Worm (Caenorhabditis elegans): ENCODE results near the gene fcmt-1.

fcmt-1 gene

ce11 chrII:11690868-11691267 lies 18.5 kb downstream of the fcmt-1 start:
- no peak for TF ChIP-seq sma-3 (GFP tag; optimal IDR thresholded peaks at IDR 0.05)
- TF ChIP-seq ZK546.5 (tag; optimal IDR thresholded peaks at IDR 0.05) = no peak
- TF ChIP-seq lsy-2 (tag; optimal IDR thresholded peaks at IDR 0.05) = no peak
- no peak for TF ChIP-seq mbf-1 (tag; optimal IDR thresholded peaks at IDR 0.05)

ce11 chrII:11689941-11690340 lies 19.4 kb downstream of the fcmt-1 start:
- TF ChIP-seq sem-4 (tag; optimal IDR thresholded peaks at IDR 0.05) (no peak), ztf-1 (GFP tag; conservative IDR thresholded peaks at IDR 0.05) (no peak), lsy-2 (tag; optimal IDR thresholded peaks at IDR 0.05) (no peak), nhr-6 (tag; optimal IDR thresholded peaks at IDR 0.05) (no peak), ztf-11 (tag; optimal IDR thresholded peaks at IDR 0.05) (no peak), dmd-4 (tag; optimal IDR thresholded peaks at IDR 0.05) (no peak), sma-3 (GFP tag; optimal IDR thresholded peaks at IDR 0.05) (no peak), nhr-11 (tag; optimal IDR thresholded peaks at IDR 0.05) (no peak), nhr-21 (tag; optimal IDR thresholded peaks at IDR 0.05) (no peak), nhr-25 (tag; optimal IDR thresholded peaks at IDR 0.05) (no peak), nhr-12 (tag; optimal IDR thresholded peaks at IDR 0.05) (no peak), unc-39 (tag; optimal IDR thresholded peaks at IDR 0.05) (no peak), ama-1 (optimal IDR thresholded peaks at IDR 0.05) (no peak), elt-1 (tag; optimal IDR thresholded peaks at IDR 0.05) (no peak), ceh-82 (tag; optimal IDR thresholded peaks at IDR 0.05) (no peak), crh-2 (tag; optimal IDR thresholded peaks at IDR 0.05) (no peak), peb-1 (tag; optimal IDR thresholded peaks at IDR 0.05) (no peak), unc-62 (GFP tag; optimal IDR thresholded peaks at IDR 0.05) (no peak)

DNA sequence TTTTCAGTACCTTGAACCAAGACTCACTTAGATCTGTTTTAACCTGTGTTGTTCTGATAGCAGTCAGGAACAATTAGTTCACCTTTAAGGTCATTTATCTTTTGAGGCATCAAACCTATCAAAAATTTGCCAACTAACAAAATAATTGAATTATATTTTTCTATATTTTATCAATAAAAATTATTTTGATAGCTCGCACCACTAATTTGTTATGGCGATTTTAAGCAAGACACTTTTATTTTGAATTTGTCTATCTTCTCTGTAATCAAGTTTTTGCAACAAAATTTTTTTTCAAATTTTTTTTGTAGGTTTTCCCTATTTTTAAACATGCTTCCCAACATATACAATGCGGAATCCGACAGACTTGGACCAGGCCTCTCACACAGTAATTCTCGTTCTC lies 20.7 kb downstream of the fcmt-1 start, which contains the start of gene kel-1:
kel-1 (plus strand) TSS at position 301 of the 400 bp plus-strand sequence.
- TF ChIP-seq lin-39 (tag; optimal IDR thresholded peaks at IDR 0.05) (no peak), Y55F3AM.14 (GFP tag; optimal IDR thresholded peaks at IDR 0.05) (no peak), ceh-82 (tag; optimal IDR thresholded peaks at IDR 0.05) (no peak), peb-1 (tag; optimal IDR thresholded peaks at IDR 0.05) (no peak), nhr-129 (tag; optimal IDR thresholded peaks at IDR 0.05) (no peak), unc-62 (GFP tag; optimal IDR thresholded peaks at IDR 0.05) (no peak), elt-3 (tag; optimal IDR thresholded peaks at IDR 0.05) (no peak), nhr-21 (tag; optimal IDR thresholded peaks at IDR 0.05) (no peak), gmeb-1 (tag; optimal IDR thresholded peaks at IDR 0.05) (no peak), lin-11 (tag; optimal IDR thresholded peaks at IDR 0.05) (no peak), sma-9 (GFP tag; optimal IDR thresholded peaks at IDR 0.05) (no peak), sma-9 (tag; optimal IDR thresholded peaks at IDR 0.05) (no peak), ceh-16 (tag; optimal IDR thresholded peaks at IDR 0.05) (no peak), nhr-11 (tag; optimal IDR thresholded peaks at IDR 0.05) (no peak), ztf-4 (tag; optimal IDR thresholded peaks at IDR 0.05) (no peak), blmp-1 (tag; optimal IDR thresholded peaks at IDR 0.05; ENCODE audit: insufficient read depth) (no peak), ztf-1 (GFP tag; conservative IDR thresholded peaks at IDR 0.05) (no peak), ZK546.5 (tag; optimal IDR thresholded peaks at IDR 0.05) (no peak), nhr-237 (tag; optimal IDR thresholded peaks at IDR 0.05) (no peak), nhr-23 (tag; optimal IDR thresholded peaks at IDR 0.05) (no peak)

ce11 chrII:11688011-11688410 lies 21.4 kb downstream of the fcmt-1 start:
- TF ChIP-seq ztf-11 (tag; optimal IDR thresholded peaks at IDR 0.05) = no peak
- TF ChIP-seq unc-55 (GFP tag; optimal IDR thresholded peaks at IDR 0.05) = peak; percentile 9
- TF ChIP-seq C34F6.9 (tag; optimal IDR thresholded peaks at IDR 0.05) = peak; percentile 16

DNA sequence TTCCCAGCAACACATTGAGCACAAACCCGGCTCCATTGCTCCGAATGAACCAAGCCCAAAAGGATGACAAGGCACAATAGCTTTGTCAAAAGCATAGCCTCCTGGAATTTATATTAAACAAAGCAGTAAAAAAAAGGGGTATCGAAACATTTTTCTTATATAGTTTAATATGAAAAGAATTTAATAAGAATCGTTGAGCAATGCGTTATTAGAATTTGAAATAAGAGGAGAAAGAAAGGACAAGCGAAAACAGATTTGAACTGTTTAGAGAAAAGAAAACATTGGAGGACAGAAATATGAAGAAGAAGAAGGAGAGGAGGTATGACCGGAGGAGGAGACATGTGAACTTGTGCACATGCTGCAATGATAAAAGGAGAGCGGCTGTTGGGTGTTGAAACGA lies 24.2 kb downstream of the fcmt-1 start, which contains the start of gene C47D12.5:
C47D12.5 (minus strand) TSS at position 101 of the 400 bp plus-strand sequence.
- TF ChIP-seq elt-3 (tag; optimal IDR thresholded peaks at IDR 0.05) = no peak
- TF ChIP-seq unc-55 (GFP tag; optimal IDR thresholded peaks at IDR 0.05) = no peak
- TF ChIP-seq nhr-10 (tag; optimal IDR thresholded peaks at IDR 0.05) = no peak
- no peak for TF ChIP-seq zag-1 (tag; optimal IDR thresholded peaks at IDR 0.05)
